Worm (Caenorhabditis elegans) whole organism, L2 larva: ENCODE measurements around the gene spl-1.

Experiments used
- C34F6.9 ChIP-seq: fragments of 150-350 bp; optimal IDR thresholded peaks from 2 replicates; lab custom pipeline; 2014; ENCODE audit warnings: missing biosample characterization, missing genetic modification characterization
- F13H6.1 ChIP-seq: sonication (generic microtip); optimal IDR thresholded peaks from 2 replicates; lab custom pipeline; 2016; ENCODE audit warnings: missing genetic modification characterization, missing compliant biosample characterization
- R02D3.7 ChIP-seq: fragments of 150-350 bp; optimal IDR thresholded peaks from 2 replicates; lab custom pipeline; 2014; ENCODE audit warnings: missing biosample characterization, missing genetic modification characterization
- ZK546.5 ChIP-seq: sonication (generic microtip); optimal IDR thresholded peaks from 2 replicates; lab custom pipeline; 2017; ENCODE audit warnings: missing biosample characterization, missing genetic modification characterization
- alr-1 ChIP-seq: fragments of 150-350 bp; optimal IDR thresholded peaks from 2 replicates; lab custom pipeline; 2014; ENCODE audit warnings: missing biosample characterization, missing genetic modification characterization
- aly-2 ChIP-seq: fragments of 150-350 bp; optimal IDR thresholded peaks from 2 replicates; lab custom pipeline; 2014; ENCODE audit warnings: missing biosample characterization, missing genetic modification characterization
- ama-1 ChIP-seq: fragments of 150-350 bp; optimal IDR thresholded peaks from 2 replicates; lab custom pipeline; 2018; ENCODE audit warnings: inconsistent platforms
- blmp-1 ChIP-seq: sonication (generic microtip); optimal IDR thresholded peaks from 2 replicates; lab custom pipeline; 2017; ENCODE audit warnings: missing genetic modification characterization, mild to moderate bottlenecking, missing compliant biosample characterization, antibody characterized with exemption, moderate library complexity; ENCODE audit not compliant: insufficient read depth
- ceh-16 ChIP-seq: fragments of 150-350 bp; optimal IDR thresholded peaks from 2 replicates; lab custom pipeline; 2014; ENCODE audit warnings: missing biosample characterization, missing genetic modification characterization
- crh-2 ChIP-seq: sonication (generic microtip); optimal IDR thresholded peaks from 2 replicates; lab custom pipeline; 2017; ENCODE audit warnings: missing biosample characterization, missing genetic modification characterization
- dmd-4 ChIP-seq: sonication (generic microtip); optimal IDR thresholded peaks from 2 replicates; lab custom pipeline; 2017; ENCODE audit warnings: missing biosample characterization, missing genetic modification characterization
- egl-27 ChIP-seq: sonication (generic microtip); optimal IDR thresholded peaks from 3 replicates; lab custom pipeline; 2017; ENCODE audit warnings: missing biosample characterization, missing genetic modification reagents, missing genetic modification characterization
- elt-1 ChIP-seq: fragments of 150-350 bp; optimal IDR thresholded peaks from 2 replicates; lab custom pipeline; 2014; ENCODE audit warnings: missing biosample characterization, missing genetic modification characterization
- fos-1 ChIP-seq: fragments of 150-350 bp; optimal IDR thresholded peaks from 2 replicates; lab custom pipeline; 2014; ENCODE audit warnings: missing biosample characterization, missing genetic modification characterization
- gmeb-1 ChIP-seq: fragments of 150-350 bp; optimal IDR thresholded peaks from 2 replicates; lab custom pipeline; 2014; ENCODE audit warnings: missing biosample characterization, missing genetic modification characterization
- lin-11 ChIP-seq: fragments of 150-350 bp; sonication (generic microtip); optimal IDR thresholded peaks from 2 replicates; lab custom pipeline; 2014; ENCODE audit warnings: missing biosample characterization, missing genetic modification characterization, inconsistent platforms, mixed read lengths
- lin-13 ChIP-seq: fragments of 150-350 bp; optimal IDR thresholded peaks from 2 replicates; lab custom pipeline; 2014; ENCODE audit warnings: missing biosample characterization, missing genetic modification reagents, missing genetic modification characterization
- lin-39 ChIP-seq: fragments of 150-350 bp; optimal IDR thresholded peaks from 2 replicates; lab custom pipeline; 2014; ENCODE audit warnings: missing biosample characterization, missing genetic modification reagents, missing genetic modification characterization
- lsy-2 ChIP-seq, 2 experiments: fragments of 150-350 bp in 1 of 2; sonication (generic microtip) in 1 of 2; optimal IDR thresholded peaks; 2 replicates each; lab custom pipeline; 2014 to 2017; ENCODE audit warnings: missing biosample characterization in 2 of 2, missing genetic modification characterization in 2 of 2
- mab-5 ChIP-seq: fragments of 150-350 bp; optimal IDR thresholded peaks from 2 replicates; lab custom pipeline; 2014; ENCODE audit warnings: missing biosample characterization, missing genetic modification characterization
- mbf-1 ChIP-seq: sonication (generic microtip); optimal IDR thresholded peaks from 2 replicates; lab custom pipeline; 2017; ENCODE audit warnings: missing biosample characterization, missing genetic modification characterization
- mdl-1 ChIP-seq, 2 experiments: fragments of 150-350 bp in 1 of 2; sonication (generic microtip) in 1 of 2; optimal IDR thresholded peaks; 2 replicates each; lab custom pipeline; 2017; ENCODE audit warnings: missing biosample characterization in 2 of 2, missing genetic modification characterization in 2 of 2
- nhr-10 ChIP-seq: sonication (generic microtip); optimal IDR thresholded peaks from 2 replicates; lab custom pipeline; 2017; ENCODE audit warnings: missing biosample characterization, missing genetic modification characterization
- nhr-11 ChIP-seq: fragments of 150-350 bp; optimal IDR thresholded peaks from 2 replicates; lab custom pipeline; 2014; ENCODE audit warnings: missing biosample characterization, missing genetic modification characterization
- nhr-12 ChIP-seq: fragments of 150-350 bp; optimal IDR thresholded peaks from 2 replicates; lab custom pipeline; 2014; ENCODE audit warnings: missing biosample characterization, missing genetic modification characterization
- nhr-129 ChIP-seq: fragments of 150-350 bp; optimal IDR thresholded peaks from 2 replicates; lab custom pipeline; 2014; ENCODE audit warnings: missing biosample characterization, missing genetic modification characterization
- nhr-21 ChIP-seq: fragments of 150-350 bp; optimal IDR thresholded peaks from 2 replicates; lab custom pipeline; 2014; ENCODE audit warnings: missing biosample characterization, missing genetic modification characterization
- nhr-23 ChIP-seq: fragments of 150-350 bp; optimal IDR thresholded peaks from 2 replicates; lab custom pipeline; 2014; ENCODE audit warnings: missing biosample characterization, missing genetic modification reagents, missing genetic modification characterization
- nhr-25 ChIP-seq: fragments of 150-350 bp; sonication (generic microtip); optimal IDR thresholded peaks from 3 replicates; lab custom pipeline; 2014; ENCODE audit warnings: missing biosample characterization, missing genetic modification characterization
- nhr-6 ChIP-seq: fragments of 150-350 bp; optimal IDR thresholded peaks from 2 replicates; lab custom pipeline; 2014; ENCODE audit warnings: missing biosample characterization, missing genetic modification characterization
- nhr-77 ChIP-seq: fragments of 150-350 bp; optimal IDR thresholded peaks from 2 replicates; lab custom pipeline; 2014; ENCODE audit warnings: missing biosample characterization, missing genetic modification characterization
- peb-1 ChIP-seq: fragments of 150-350 bp; optimal IDR thresholded peaks from 2 replicates; lab custom pipeline; 2014; ENCODE audit warnings: missing biosample characterization, missing genetic modification characterization
- sem-4 ChIP-seq: fragments of 150-350 bp; optimal IDR thresholded peaks from 2 replicates; lab custom pipeline; 2014; ENCODE audit warnings: missing biosample characterization, missing genetic modification reagents, missing genetic modification characterization
- skn-1 ChIP-seq: sonication (generic microtip); optimal IDR thresholded peaks from 2 replicates; lab custom pipeline; 2017; ENCODE audit warnings: missing biosample characterization, missing genetic modification characterization
- sma-3 ChIP-seq: sonication (generic microtip); optimal IDR thresholded peaks from 2 replicates; lab custom pipeline; 2016; ENCODE audit warnings: missing genetic modification reagents, missing genetic modification characterization, missing compliant biosample characterization
- sma-9 ChIP-seq, 2 experiments: fragments of 150-350 bp in 1 of 2; sonication (generic microtip) in 1 of 2; optimal IDR thresholded peaks; 2 replicates each; lab custom pipeline; 2014 to 2016; ENCODE audit warnings: missing genetic modification characterization in 2 of 2, mild to moderate bottlenecking in 1 of 2, missing biosample characterization in 1 of 2, missing compliant biosample characterization in 1 of 2, missing genetic modification reagents in 1 of 2, moderate library complexity in 1 of 2
- snpc-4 ChIP-seq: fragments of 150-350 bp; optimal IDR thresholded peaks from 2 replicates; lab custom pipeline; 2014; ENCODE audit warnings: missing biosample characterization, missing genetic modification characterization
- unc-55 ChIP-seq: fragments of 150-350 bp; sonication (generic microtip); optimal IDR thresholded peaks from 3 replicates; lab custom pipeline; 2014; ENCODE audit warnings: missing biosample characterization, missing genetic modification reagents, missing genetic modification characterization
- zag-1 ChIP-seq: fragments of 150-350 bp; optimal IDR thresholded peaks from 2 replicates; lab custom pipeline; 2014; ENCODE audit warnings: missing biosample characterization, missing genetic modification characterization
- ztf-1 ChIP-seq: fragments of 200-800 bp; sonication (Bioruptor generic); conservative IDR thresholded peaks from 2 replicates; pipeline ENCODE4 v1.3.6; 2022; ENCODE audit warnings: missing genetic modification characterization, missing compliant biosample characterization
- ztf-11 ChIP-seq: sonication (generic microtip); optimal IDR thresholded peaks from 2 replicates; lab custom pipeline; 2017; ENCODE audit warnings: missing biosample characterization, missing genetic modification characterization
- ztf-4 ChIP-seq: fragments of 150-350 bp; optimal IDR thresholded peaks from 2 replicates; lab custom pipeline; 2014; ENCODE audit warnings: missing biosample characterization, missing genetic modification characterization

spl-1 gene

ce11 chrIV:409935-410334, 26.9 kb upstream of the spl-1 start, which contains the start of gene kgb-1:
kgb-1 (minus strand) TSS chrIV:410035.
- TF ChIP-seq mbf-1 (tag; lab: Kevin White, UChicago) (no peak), ZK546.5 (no peak), aly-2 (tag; lab: Kevin White, UChicago) (no peak), blmp-1 (tag; lab: Kevin White, UChicago) (no peak), nhr-21 (tag; lab: Kevin White, UChicago) (no peak), gmeb-1 (tag; lab: Kevin White, UChicago) (no peak), peb-1 (no peak), nhr-25 (tag; lab: Kevin White, UChicago) (no peak), sma-9 (GFP tag; optimal IDR thresholded peaks at IDR 0.05; lab: Kevin White, UChicago) (no peak), sma-9 (tag; optimal IDR thresholded peaks at IDR 0.05; lab: Kevin White, UChicago) (no peak), lin-39 (tag; lab: Kevin White, UChicago) (no peak), lsy-2 (tag; optimal IDR thresholded peaks at IDR 0.05; lab: Kevin White, UChicago) (no peak), crh-2 (no peak), ztf-1 (GFP tag; lab: Robert Waterston, UW) (no peak), unc-55 (no peak), ztf-11 (tag; lab: Kevin White, UChicago) (no peak)

- TF ChIP-seq fos-1 (tag; lab: Kevin White, UChicago), result peak; percentile 96
- TF ChIP-seq aly-2 (tag; lab: Kevin White, UChicago), result no peak
Observed at ce11 chrIV:408892-409291, 25.9 kb upstream of the spl-1 start.

ce11 chrIV:401395-401794, 18.4 kb upstream of the spl-1 start, which contains the start of gene gpa-4:
gpa-4 (plus strand) TSS chrIV:401695.
- TF ChIP-seq elt-1 (no peak), zag-1 (tag; lab: Kevin White, UChicago) (no peak)

- no peak for TF ChIP-seq sem-4 (tag; lab: Kevin White, UChicago)
- no peak for TF ChIP-seq nhr-10 (tag; lab: Kevin White, UChicago)
- no peak for TF ChIP-seq elt-1
- TF ChIP-seq aly-2 (tag; lab: Kevin White, UChicago), result no peak
- no peak for TF ChIP-seq ZK546.5
- TF ChIP-seq crh-2, result no peak
- TF ChIP-seq ceh-16 (tag; lab: Kevin White, UChicago), result no peak
- TF ChIP-seq ama-1 (lab: Kevin White, UChicago), result no peak
- TF ChIP-seq F13H6.1 (tag; lab: Kevin White, UChicago), result no peak
- TF ChIP-seq mdl-1 (tag; optimal IDR thresholded peaks at IDR 0.05; lab: Kevin White, UChicago), result no peak
- no peak for TF ChIP-seq egl-27 (tag; lab: Kevin White, UChicago)
- TF ChIP-seq peb-1, result no peak
- no peak for TF ChIP-seq nhr-21 (tag; lab: Kevin White, UChicago)
- TF ChIP-seq dmd-4 (tag; lab: Kevin White, UChicago), result no peak
- TF ChIP-seq unc-55, result no peak
- TF ChIP-seq snpc-4, result no peak
- TF ChIP-seq, all 48 proteins: peak for 0
Observed at ce11 chrIV:396373-396772, 13.4 kb upstream of the spl-1 start, which contains the start of gene rrp-8. rrp-8 (plus strand) TSS chrIV:396545.

ce11 chrIV:393409-393930, 10.5 kb upstream of the spl-1 start, which contains the start of the genes T07A9.15 and nog-1:
T07A9.15 (minus strand) TSS chrIV:393546.
nog-1 (plus strand) TSS chrIV:393880.
- no peak for TF ChIP-seq R02D3.7 (tag; lab: Kevin White, UChicago)
- no peak for TF ChIP-seq peb-1
- TF ChIP-seq C34F6.9, result peak; percentile 92
- TF ChIP-seq nhr-21 (tag; lab: Kevin White, UChicago), result peak; percentile 51
- peak; percentile 58 for TF ChIP-seq sma-3
- no peak for TF ChIP-seq ztf-4
- TF ChIP-seq nhr-12 (tag; lab: Kevin White, UChicago), result no peak
- peak; percentile 2 for TF ChIP-seq nhr-6 (tag; lab: Kevin White, UChicago)
- peak; percentile 52 for TF ChIP-seq sma-9 (GFP tag; optimal IDR thresholded peaks at IDR 0.05; lab: Kevin White, UChicago)
- TF ChIP-seq sma-9 (tag; optimal IDR thresholded peaks at IDR 0.05; lab: Kevin White, UChicago), result no peak
- TF ChIP-seq crh-2, result peak; percentile 71
- no peak for TF ChIP-seq nhr-10 (tag; lab: Kevin White, UChicago)
- TF ChIP-seq lsy-2 (tag; optimal IDR thresholded peaks at IDR 0.05; lab: Kevin White, UChicago), result peak; percentile 96 to 99
- TF ChIP-seq mab-5 (tag; lab: Kevin White, UChicago), result peak; percentile 11
- TF ChIP-seq fos-1 (tag; lab: Kevin White, UChicago), result peak; percentile 30
- TF ChIP-seq F13H6.1 (tag; lab: Kevin White, UChicago), result peak; percentile 52
- TF ChIP-seq nhr-11 (tag; lab: Kevin White, UChicago), result no peak
- TF ChIP-seq skn-1, result no peak
- TF ChIP-seq lin-13 (GFP tag; lab: Kevin White, UChicago), result peak; percentile 49
- TF ChIP-seq mdl-1 (tag; optimal IDR thresholded peaks at IDR 0.05; lab: Kevin White, UChicago), result no peak
- peak; percentile 86 for TF ChIP-seq unc-55
- TF ChIP-seq nhr-129 (tag; lab: Kevin White, UChicago), result peak; percentile 81
- TF ChIP-seq gmeb-1 (tag; lab: Kevin White, UChicago), result peak; percentile 75
- TF ChIP-seq dmd-4 (tag; lab: Kevin White, UChicago), result no peak
- TF ChIP-seq nhr-23 (tag; lab: Kevin White, UChicago), result no peak
- no peak for TF ChIP-seq nhr-77
- TF ChIP-seq ama-1 (lab: Kevin White, UChicago), result no peak
- peak; percentile 3 for TF ChIP-seq blmp-1 (tag; lab: Kevin White, UChicago)
- TF ChIP-seq snpc-4, result no peak
- TF ChIP-seq alr-1 (tag; lab: Kevin White, UChicago), result no peak
- TF ChIP-seq lin-11, result peak; percentile 45
- peak; percentile 47 for TF ChIP-seq nhr-25 (tag; lab: Kevin White, UChicago)
